Fruit fly (Drosophila melanogaster) whole organism, pupa: ENCODE results near the gene scf.

Source experiments
- CG10348 ChIP-seq: fragments of 200-800 bp; sonication (Bioruptor generic); IDR thresholded peaks from 2 replicates; pipeline ENCODE4 v1.3.6; 2022; ENCODE audit warnings: missing biosample characterization, missing genetic modification characterization
- CG13204 ChIP-seq: fragments of 200-800 bp; sonication (Bioruptor generic); optimal IDR thresholded peaks from 2 replicates; lab custom pipeline; 2018; ENCODE audit warnings: missing biosample characterization, mild to moderate bottlenecking, missing genetic modification characterization, moderate library complexity
- CG15710 ChIP-seq: fragments of 200-800 bp; sonication (Bioruptor generic); optimal IDR thresholded peaks from 2 replicates; lab custom pipeline; 2018; ENCODE audit warnings: missing biosample characterization, mild to moderate bottlenecking, missing genetic modification characterization, moderate library complexity
- CG32121 ChIP-seq: fragments of 200-800 bp; sonication (Bioruptor generic); IDR thresholded peaks from 2 replicates; pipeline ENCODE4 v1.3.6; 2022; ENCODE audit warnings: missing biosample characterization, missing genetic modification characterization
- CG8159 ChIP-seq: fragments of 200-800 bp; sonication (Bioruptor generic); optimal IDR thresholded peaks from 3 replicates; lab custom pipeline; 2018; ENCODE audit warnings: missing biosample characterization, mild to moderate bottlenecking, missing genetic modification characterization, moderate library complexity
- CG9948 ChIP-seq: fragments of 200-800 bp; sonication (Bioruptor generic); optimal IDR thresholded peaks from 2 replicates; lab custom pipeline; 2018; ENCODE audit warnings: missing biosample characterization, mild to moderate bottlenecking, missing genetic modification characterization, moderate library complexity
- EcR ChIP-seq: fragments of 200-800 bp; sonication (Bioruptor generic); optimal IDR thresholded peaks from 3 replicates; lab custom pipeline; 2019; ENCODE audit warnings: missing biosample characterization, missing genetic modification characterization, mild to moderate bottlenecking, moderate library complexity, missing genetic modification reagents
- Pif1B ChIP-seq: fragments of 200-800 bp; sonication (Bioruptor generic); optimal IDR thresholded peaks from 3 replicates; lab custom pipeline; 2016; ENCODE audit warnings: missing biosample characterization, missing genetic modification characterization
- Snoo ChIP-seq: fragments of 200-800 bp; sonication (Bioruptor generic); optimal IDR thresholded peaks from 3 replicates; lab custom pipeline; 2017; ENCODE audit warnings: missing biosample characterization, mild to moderate bottlenecking, missing genetic modification characterization, inconsistent platforms
- rn ChIP-seq: fragments of 200-800 bp; sonication (Bioruptor generic); IDR thresholded peaks from 2 replicates; pipeline ENCODE4 v1.3.6; 2022; ENCODE audit warnings: missing biosample characterization, missing genetic modification characterization

DNA sequence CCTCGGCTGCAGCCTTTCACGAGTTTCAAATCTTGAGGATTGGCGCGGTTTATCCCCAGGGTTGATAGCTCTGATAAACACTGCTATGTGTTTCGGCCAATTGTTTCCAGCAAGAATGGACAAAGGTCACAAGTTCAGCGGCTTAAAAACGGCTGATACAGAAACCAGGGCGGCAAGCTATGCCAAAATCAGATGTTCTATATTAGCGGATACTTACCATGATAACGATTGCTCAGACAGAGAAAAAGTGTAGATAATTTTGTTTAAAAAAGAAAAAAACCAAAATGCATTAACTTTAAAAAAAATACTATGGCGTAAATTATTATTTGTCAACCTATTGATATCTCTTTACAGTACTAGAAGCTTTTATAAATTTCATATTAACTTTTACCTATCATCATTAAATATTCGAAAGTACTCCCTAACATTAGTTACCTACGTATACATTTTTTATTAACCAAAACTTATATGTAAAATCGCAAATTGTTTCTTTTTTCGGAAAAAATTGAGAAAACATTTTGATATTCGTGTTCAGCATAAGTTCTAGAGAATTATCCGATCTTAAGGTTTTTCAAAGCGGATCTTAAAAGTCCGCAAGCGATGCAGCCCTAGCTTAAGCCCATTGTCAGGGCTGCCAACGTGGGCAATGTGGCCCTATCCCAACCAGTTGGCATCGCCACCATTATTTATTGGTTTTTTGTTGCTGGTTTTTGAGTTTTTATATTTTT, 14.7 kb downstream of the scf start, which contains the start of the genes sturkopf and Herc4:
- TF ChIP-seq CG13204 (GFP tag; lab: Kevin White, UChicago) (no peak), Pif1B (GFP tag; lab: Kevin White, UChicago) (no peak), Snoo (tag; lab: Kevin White, UChicago) (peak; percentile 90), CG15710 (tag; lab: Kevin White, UChicago) (peak; percentile 75), EcR (GFP tag; lab: Kevin White, UChicago) (peak; percentile 68), CG9948 (tag; lab: Kevin White, UChicago) (peak; percentile 64), CG8159 (tag; lab: Kevin White, UChicago) (peak; percentile 68), CG10348 (no peak), CG32121 (GFP tag; lab: Robert Waterston, UW) (0 out of 2 replicates have a peak, but pooled peaks have one; percentile 24), rn (no peak)
